Fruit fly (Drosophila melanogaster) whole organism, prepupa: Measurements from ENCODE around the gene CG43980.
A peak's percentile ranks its signal among the peaks of the same experiment; 100 is the strongest.

ENCODE experiments used
- CG10631 ChIP-seq: fragments of 200-800 bp; sonication (Bioruptor generic); optimal IDR thresholded peaks from 2 replicates; lab custom pipeline; 2016; ENCODE audit warnings: missing biosample characterization, missing genetic modification characterization
- CG11762 ChIP-seq: fragments of 200-800 bp; sonication (Bioruptor generic); optimal IDR thresholded peaks from 3 replicates; lab custom pipeline; 2016; ENCODE audit warnings: missing biosample characterization, missing genetic modification characterization; ENCODE audit not compliant: insufficient read depth
- CG11902 ChIP-seq: fragments of 200-800 bp; sonication (Bioruptor generic); optimal IDR thresholded peaks from 3 replicates; lab custom pipeline; 2016; ENCODE audit warnings: missing biosample characterization, missing genetic modification characterization
- CG1621 ChIP-seq: fragments of 200-800 bp; sonication (Bioruptor generic); optimal IDR thresholded peaks from 3 replicates; lab custom pipeline; 2018; ENCODE audit warnings: missing biosample characterization, mild to moderate bottlenecking, missing genetic modification characterization
- CG3032 ChIP-seq: fragments of 200-800 bp; optimal IDR thresholded peaks from 2 replicates; lab custom pipeline; 2019; ENCODE audit warnings: missing biosample characterization, mild to moderate bottlenecking, missing genetic modification characterization, moderate library complexity
- CG31627 ChIP-seq: fragments of 200-800 bp; sonication (Bioruptor generic); optimal IDR thresholded peaks from 3 replicates; lab custom pipeline; 2016; ENCODE audit warnings: missing biosample characterization, missing genetic modification characterization
- CG34406 ChIP-seq: fragments of 200-800 bp; sonication (Bioruptor generic); optimal IDR thresholded peaks from 3 replicates; lab custom pipeline; 2016; ENCODE audit warnings: missing biosample characterization, missing genetic modification characterization
- CG3919 ChIP-seq: fragments of 200-800 bp; sonication (Bioruptor generic); optimal IDR thresholded peaks from 3 replicates; lab custom pipeline; 2016; ENCODE audit warnings: missing biosample characterization, missing genetic modification characterization
- CG4318 ChIP-seq: fragments of 200-800 bp; sonication (Bioruptor generic); optimal IDR thresholded peaks from 3 replicates; lab custom pipeline; 2017; ENCODE audit warnings: missing biosample characterization, mild to moderate bottlenecking, missing genetic modification characterization
- CG6792 ChIP-seq: fragments of 200-800 bp; sonication (Bioruptor generic); optimal IDR thresholded peaks from 3 replicates; lab custom pipeline; 2016; ENCODE audit warnings: missing biosample characterization, missing genetic modification characterization
- CG7368 ChIP-seq: fragments of 200-800 bp; sonication (Bioruptor generic); optimal IDR thresholded peaks from 3 replicates; lab custom pipeline; 2016; ENCODE audit warnings: missing biosample characterization, missing genetic modification characterization
- CG8119 ChIP-seq: fragments of 200-800 bp; sonication (Bioruptor generic); IDR thresholded peaks from 3 replicates; pipeline ENCODE4 v1.3.6; 2022; ENCODE audit warnings: missing biosample characterization, missing genetic modification characterization
- CG8632 ChIP-seq: fragments of 200-800 bp; sonication (Bioruptor generic); optimal IDR thresholded peaks from 3 replicates; lab custom pipeline; 2016; ENCODE audit warnings: missing biosample characterization, missing genetic modification characterization
- CG9139 ChIP-seq: fragments of 200-800 bp; sonication (Bioruptor generic); optimal IDR thresholded peaks from 3 replicates; lab custom pipeline; 2017; ENCODE audit warnings: missing biosample characterization, mild to moderate bottlenecking, missing genetic modification characterization
- Eip75B ChIP-seq: fragments of 200-800 bp; sonication (Bioruptor generic); optimal IDR thresholded peaks from 3 replicates; lab custom pipeline; 2016; ENCODE audit warnings: missing biosample characterization, missing genetic modification characterization
- Eip78C ChIP-seq: fragments of 200-800 bp; sonication (Bioruptor generic); peaks from one replicate; lab custom pipeline; 2016; ENCODE audit warnings: missing biosample characterization, missing genetic modification characterization
- Eip93F ChIP-seq: fragments of 200-800 bp; sonication (Bioruptor generic); optimal IDR thresholded peaks from 2 replicates; lab custom pipeline; 2016; ENCODE audit warnings: missing biosample characterization, mild to moderate bottlenecking, missing genetic modification characterization
- Ets21C ChIP-seq: fragments of 200-800 bp; sonication (Bioruptor generic); optimal IDR thresholded peaks from 3 replicates; lab custom pipeline; 2016; ENCODE audit warnings: missing biosample characterization, missing genetic modification characterization
- Hr38 ChIP-seq: sonication (Bioruptor generic); optimal IDR thresholded peaks from 2 replicates; lab custom pipeline; 2016; ENCODE audit warnings: missing biosample characterization, missing genetic modification characterization
- Hr39 ChIP-seq: fragments of 200-800 bp; sonication (Bioruptor generic); optimal IDR thresholded peaks from 2 replicates; lab custom pipeline; 2016; ENCODE audit warnings: missing biosample characterization, missing genetic modification characterization
- Hr4 ChIP-seq: fragments of 200-800 bp; sonication (Bioruptor generic); optimal IDR thresholded peaks from 3 replicates; lab custom pipeline; 2016; ENCODE audit warnings: missing biosample characterization, missing genetic modification characterization
- Met ChIP-seq: fragments of 200-800 bp; sonication (Bioruptor generic); optimal IDR thresholded peaks from 3 replicates; lab custom pipeline; 2016; ENCODE audit warnings: missing biosample characterization, missing genetic modification characterization
- OdsH ChIP-seq: fragments of 200-800 bp; sonication (Bioruptor generic); optimal IDR thresholded peaks from 3 replicates; lab custom pipeline; 2016; ENCODE audit warnings: missing biosample characterization, missing genetic modification characterization
- Smox ChIP-seq: fragments of 200-800 bp; sonication (Bioruptor generic); optimal IDR thresholded peaks from 3 replicates; lab custom pipeline; 2016; ENCODE audit warnings: missing biosample characterization, missing genetic modification characterization
- Sox102F ChIP-seq: fragments of 200-800 bp; sonication (Bioruptor generic); optimal IDR thresholded peaks from 2 replicates; lab custom pipeline; 2016; ENCODE audit warnings: missing biosample characterization, mild to moderate bottlenecking, missing genetic modification characterization
- Sox15 ChIP-seq: fragments of 200-800 bp; sonication (Bioruptor generic); optimal IDR thresholded peaks from 3 replicates; lab custom pipeline; 2016; ENCODE audit warnings: missing biosample characterization, missing genetic modification characterization
- achi ChIP-seq: fragments of 200-800 bp; sonication (Bioruptor generic); optimal IDR thresholded peaks from 3 replicates; lab custom pipeline; 2016; ENCODE audit warnings: missing biosample characterization, missing genetic modification characterization
- acj6 ChIP-seq: fragments of 200-800 bp; sonication (Bioruptor generic); optimal IDR thresholded peaks from 3 replicates; lab custom pipeline; 2016; ENCODE audit warnings: missing biosample characterization, missing genetic modification characterization
- cyc ChIP-seq: fragments of 200-800 bp; sonication (Bioruptor generic); optimal IDR thresholded peaks from 3 replicates; lab custom pipeline; 2016; ENCODE audit warnings: missing biosample characterization, missing genetic modification characterization
- esn ChIP-seq: fragments of 200-800 bp; sonication (Bioruptor generic); optimal IDR thresholded peaks from 2 replicates; lab custom pipeline; 2016; ENCODE audit warnings: missing biosample characterization, mild to moderate bottlenecking, missing genetic modification characterization, moderate library complexity
- fd85E ChIP-seq: fragments of 200-800 bp; sonication (Bioruptor generic); optimal IDR thresholded peaks from 3 replicates; lab custom pipeline; 2016; ENCODE audit warnings: missing biosample characterization, missing genetic modification characterization
- fkh ChIP-seq: fragments of 200-800 bp; sonication (Bioruptor generic); optimal IDR thresholded peaks from 3 replicates; lab custom pipeline; 2017; ENCODE audit warnings: missing biosample characterization, mild to moderate bottlenecking, missing genetic modification characterization, moderate library complexity
- lz ChIP-seq: fragments of 200-800 bp; sonication (Bioruptor generic); optimal IDR thresholded peaks from 3 replicates; lab custom pipeline; 2016; ENCODE audit warnings: missing biosample characterization, missing genetic modification characterization
- pdm3 ChIP-seq: fragments of 200-800 bp; sonication (Bioruptor generic); optimal IDR thresholded peaks from 3 replicates; lab custom pipeline; 2016; ENCODE audit warnings: missing biosample characterization, missing genetic modification characterization
- salr ChIP-seq, 2 experiments: fragments of 200-800 bp; sonication (Bioruptor generic); optimal IDR thresholded peaks; 3 replicates each; lab custom pipeline; 2016 to 2018; ENCODE audit warnings: missing biosample characterization in 2 of 2, missing genetic modification characterization in 2 of 2, mild to moderate bottlenecking in 1 of 2
- spab ChIP-seq: fragments of 200-800 bp; sonication (Bioruptor generic); optimal IDR thresholded peaks from 2 replicates; lab custom pipeline; 2017; ENCODE audit warnings: missing biosample characterization, mild to moderate bottlenecking, missing genetic modification characterization, missing genetic modification reagents
- ss ChIP-seq, 2 experiments: fragments of 200-800 bp; sonication (Bioruptor generic); optimal IDR thresholded peaks; 2 replicates in 1 of 2; 3 replicates in 1 of 2; lab custom pipeline; 2017 to 2018; ENCODE audit warnings: mild to moderate bottlenecking in 2 of 2, missing biosample characterization in 2 of 2, missing genetic modification characterization in 2 of 2, moderate library complexity in 1 of 2
- svp ChIP-seq: fragments of 200-800 bp; sonication (Bioruptor generic); peaks from one replicate; lab custom pipeline; 2016; ENCODE audit warnings: missing biosample characterization, missing genetic modification characterization
- topi ChIP-seq: fragments of 200-800 bp; sonication (Bioruptor generic); optimal IDR thresholded peaks from 3 replicates; lab custom pipeline; 2016; ENCODE audit warnings: missing biosample characterization, missing genetic modification characterization
- vri ChIP-seq: fragments of 200-800 bp; sonication (Bioruptor generic); optimal IDR thresholded peaks from 3 replicates; lab custom pipeline; 2016; ENCODE audit warnings: missing biosample characterization, mild to moderate bottlenecking, missing genetic modification characterization

Gene CG43980

DNA sequence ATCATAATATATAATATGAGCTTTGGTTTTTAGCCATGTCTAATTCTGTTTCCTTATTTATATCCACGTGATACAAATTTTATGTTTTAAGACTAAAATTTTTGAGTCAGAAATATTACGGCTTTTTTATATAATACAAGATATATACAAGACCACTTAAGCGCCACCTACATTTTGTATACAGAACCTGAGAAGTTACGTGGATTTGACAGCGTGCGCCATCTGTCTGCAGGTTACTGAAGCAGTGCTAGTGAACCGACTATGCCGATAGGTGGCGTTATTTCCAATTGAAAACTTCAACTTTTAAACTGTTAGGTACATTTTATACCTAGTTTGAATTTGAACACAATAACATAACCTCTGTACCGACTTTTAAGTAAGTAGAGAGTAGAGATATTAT, 8.0 kb downstream of the CG43980 start:
- peak; percentile 69 for TF ChIP-seq esn (GFP tag; lab: Kevin White, UChicago)
- TF ChIP-seq vri, result no peak
- TF ChIP-seq acj6, result peak; percentile 26
- peak; percentile 23 for TF ChIP-seq svp (GFP tag; lab: Kevin White, UChicago)
- peak; percentile 24 for TF ChIP-seq Smox (GFP tag; lab: Kevin White, UChicago)
- TF ChIP-seq CG11762 (GFP tag; lab: Kevin White, UChicago), result no peak
- TF ChIP-seq Eip75B (GFP tag; lab: Kevin White, UChicago), result peak; percentile 19
- TF ChIP-seq spab (GFP tag; lab: Kevin White, UChicago), result no peak
- peak; percentile 54 for TF ChIP-seq CG1621 (tag; lab: Kevin White, UChicago)
- TF ChIP-seq CG4318, result no peak
- peak; percentile 45 for TF ChIP-seq OdsH (GFP tag; lab: Kevin White, UChicago)
- peak; percentile 47 for TF ChIP-seq topi (GFP tag; lab: Kevin White, UChicago)
- TF ChIP-seq pdm3 (GFP tag; lab: Kevin White, UChicago), result peak; percentile 47
- TF ChIP-seq Met, result peak; percentile 48
- peak; percentile 46 for TF ChIP-seq CG11902 (GFP tag; lab: Kevin White, UChicago)
- TF ChIP-seq CG6792 (GFP tag; lab: Kevin White, UChicago), result peak; percentile 27
- peak; percentile 68 for TF ChIP-seq lz (GFP tag; lab: Kevin White, UChicago)
- TF ChIP-seq CG8119 (GFP tag; lab: Robert Waterston, UW), result no peak
- peak; percentile 76 for TF ChIP-seq Hr39 (GFP tag; lab: Kevin White, UChicago)
- peak; percentile 36 for TF ChIP-seq Ets21C
- peak; percentile 21 for TF ChIP-seq CG3919 (GFP tag; lab: Kevin White, UChicago)
- TF ChIP-seq cyc (GFP tag; lab: Kevin White, UChicago), result peak; percentile 69
- peak; percentile 35 for TF ChIP-seq Hr4 (GFP tag; lab: Kevin White, UChicago)
- peak; percentile 16 for TF ChIP-seq CG10631 (GFP tag; lab: Kevin White, UChicago)
- peak; percentile 69 for TF ChIP-seq Eip78C (GFP tag; lab: Kevin White, UChicago)
- TF ChIP-seq CG7368 (GFP tag; lab: Kevin White, UChicago), result no peak
- peak; percentile 79 for TF ChIP-seq CG31627
- TF ChIP-seq, all 60 proteins: peak for 21

- TF ChIP-seq Eip93F (GFP tag; lab: Kevin White, UChicago) (no peak), CG8632 (GFP tag; lab: Kevin White, UChicago) (no peak), svp (GFP tag; lab: Kevin White, UChicago) (peak; percentile 26)
Measured at dm6 chr3L:21666880-21667279, 22.1 kb downstream of the CG43980 start, which contains the start of gene Cpr78E. Cpr78E (minus strand) TSS chr3L:21666980.

dm6 chr3L:21667530-21667929, 22.8 kb downstream of the CG43980 start:
- TF ChIP-seq CG7368 (GFP tag; lab: Kevin White, UChicago) (no peak), Hr38 (no peak), CG6792 (GFP tag; lab: Kevin White, UChicago) (no peak), fkh (GFP tag; lab: Kevin White, UChicago) (no peak), fd85E (no peak), CG9139 (no peak), CG8632 (GFP tag; lab: Kevin White, UChicago) (no peak), Sox15 (GFP tag; lab: Kevin White, UChicago) (no peak), CG34406 (GFP tag; lab: Kevin White, UChicago) (no peak), Sox102F (GFP tag; lab: Kevin White, UChicago) (no peak), Eip78C (GFP tag; lab: Kevin White, UChicago) (no peak), salr (GFP tag; optimal IDR thresholded peaks at IDR 0.05; lab: Kevin White, UChicago) (no peak), CG31627 (no peak), CG3032 (tag; lab: Kevin White, UChicago) (no peak), achi (GFP tag; lab: Kevin White, UChicago) (no peak), Met (no peak), ss (GFP tag; optimal IDR thresholded peaks at IDR 0.05; lab: Kevin White, UChicago) (no peak), Ets21C (no peak)
